Worm (Caenorhabditis elegans): Measurements from ENCODE around the gene frpr-9.

The frpr-9 gene

ce11 chrV:11013179-11013578, 21.3 kb downstream of the frpr-9 start:
- no peak for TF ChIP-seq ama-1 (optimal IDR thresholded peaks at IDR 0.05)
- no peak for TF ChIP-seq fax-1 (tag; optimal IDR thresholded peaks at IDR 0.05)
- no peak for TF ChIP-seq pax-1 (tag; optimal IDR thresholded peaks at IDR 0.05)
- TF ChIP-seq C38D4.7 (GFP tag; optimal IDR thresholded peaks at IDR 0.05), result no peak
- no peak for TF ChIP-seq zip-5 (tag; optimal IDR thresholded peaks at IDR 0.05)
- no peak for TF ChIP-seq npax-4 (tag; optimal IDR thresholded peaks at IDR 0.05)
- no peak for TF ChIP-seq pat-9 (tag; optimal IDR thresholded peaks at IDR 0.05)
- no peak for TF ChIP-seq hlh-30 (tag; optimal IDR thresholded peaks at IDR 0.05; ENCODE audit: insufficient read depth)
- no peak for TF ChIP-seq ceh-14 (tag; optimal IDR thresholded peaks at IDR 0.05)
- no peak for TF ChIP-seq eyg-1 (tag; optimal IDR thresholded peaks at IDR 0.05)
- TF ChIP-seq T23F11.4 (GFP tag; optimal IDR thresholded peaks at IDR 0.05), result no peak
- no peak for TF ChIP-seq ttx-3 (tag; optimal IDR thresholded peaks at IDR 0.05)

- TF ChIP-seq tbx-7 (tag; optimal IDR thresholded peaks at IDR 0.05), result no peak
- TF ChIP-seq nhr-11 (tag; optimal IDR thresholded peaks at IDR 0.05), result no peak
Measured at ce11 chrV:11014758-11015157, 22.9 kb downstream of the frpr-9 start.

- no peak for TF ChIP-seq tbx-7 (tag; optimal IDR thresholded peaks at IDR 0.05)
- TF ChIP-seq madf-2 (tag; optimal IDR thresholded peaks at IDR 0.05), result no peak
- TF ChIP-seq F13H6.1 (tag; optimal IDR thresholded peaks at IDR 0.05), result no peak
- no peak for TF ChIP-seq pha-4 (tag; optimal IDR thresholded peaks at IDR 0.05)
- no peak for TF ChIP-seq unc-86 (tag; optimal IDR thresholded peaks at IDR 0.05)
- no peak for TF ChIP-seq ceh-6 (GFP tag; optimal IDR thresholded peaks at IDR 0.05)
- no peak for TF ChIP-seq ceh-9 (tag; optimal IDR thresholded peaks at IDR 0.05)
- TF ChIP-seq fkh-10 (GFP tag; optimal IDR thresholded peaks at IDR 0.05), result no peak
- TF ChIP-seq C08G9.2 (tag; optimal IDR thresholded peaks at IDR 0.05), result no peak
- no peak for TF ChIP-seq ets-4 (tag; optimal IDR thresholded peaks at IDR 0.05)
- no peak for TF ChIP-seq fax-1 (tag; optimal IDR thresholded peaks at IDR 0.05)
- no peak for TF ChIP-seq ztf-16 (tag; optimal IDR thresholded peaks at IDR 0.05)
Measured at ce11 chrV:11016846-11017553, 25.1 kb downstream of the frpr-9 start.

ce11 chrV:11022817-11023216, 30.9 kb downstream of the frpr-9 start, which contains the start of the genes C13G3.12 and hot-6:
TSS of gene C13G3.12 (minus strand) at chrV:11022917.
TSS of gene hot-6 (minus strand) at chrV:11022937.
- TF ChIP-seq K02D7.2 (tag; optimal IDR thresholded peaks at IDR 0.05) (no peak), tbx-2 (tag; optimal IDR thresholded peaks at IDR 0.05) (no peak), eyg-1 (tag; optimal IDR thresholded peaks at IDR 0.05) (no peak), hlh-6 (tag; optimal IDR thresholded peaks at IDR 0.05) (no peak), sox-2 (GFP tag; IDR thresholded peaks at IDR 0.05) (no peak), ceh-2 (tag; optimal IDR thresholded peaks at IDR 0.05) (no peak), pqm-1 (tag; optimal IDR thresholded peaks at IDR 0.05) (no peak), ceh-48 (tag; optimal IDR thresholded peaks at IDR 0.05) (no peak), pros-1 (tag; optimal IDR thresholded peaks at IDR 0.05) (no peak), lim-6 (tag; optimal IDR thresholded peaks at IDR 0.05) (no peak), ttx-3 (tag; optimal IDR thresholded peaks at IDR 0.05) (no peak), pha-4 (tag; optimal IDR thresholded peaks at IDR 0.05) (no peak), C08G9.2 (tag; optimal IDR thresholded peaks at IDR 0.05) (no peak), ceh-34 (tag; optimal IDR thresholded peaks at IDR 0.05) (no peak), lin-11 (tag; optimal IDR thresholded peaks at IDR 0.05) (no peak), madf-2 (tag; optimal IDR thresholded peaks at IDR 0.05) (no peak), nfya-1 (tag; optimal IDR thresholded peaks at IDR 0.05) (no peak)
